Worm (Caenorhabditis elegans): Measurements from ENCODE around the gene str-205.
"Not testable (repeated sequence)": the region's sequence is repeated elsewhere in the genome, so short reads cannot be mapped to it uniquely, and the experiment has no call there.

DNA sequence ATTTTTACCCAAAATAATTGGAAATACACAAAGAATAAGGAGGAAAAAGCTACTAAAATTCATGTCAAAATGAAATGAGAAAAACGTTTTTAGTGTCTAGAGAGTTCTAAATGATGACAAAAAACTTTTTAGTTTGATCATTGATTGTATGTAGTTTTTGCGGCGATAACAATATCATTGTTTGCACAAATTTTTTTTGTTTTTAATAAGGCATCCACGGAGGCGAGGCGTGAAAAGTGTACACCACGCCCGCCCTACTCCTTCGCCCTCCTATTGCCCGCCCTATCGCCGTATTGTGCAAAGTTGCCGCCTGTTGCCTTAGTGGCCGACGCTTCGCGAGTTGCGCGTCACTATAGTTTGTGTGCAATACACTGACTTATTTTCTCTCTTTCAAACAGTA is 29.7 kb downstream of the str-205 start, which contains the start of gene ugt-10:
- TF ChIP-seq unc-62 (GFP tag; optimal IDR thresholded peaks at IDR 0.05); mes-4 (tag; optimal IDR thresholded peaks at IDR 0.05); fkh-3 (tag; optimal IDR thresholded peaks at IDR 0.05); F49E8.2 (tag; optimal IDR thresholded peaks at IDR 0.05; ENCODE audit: insufficient read depth); madf-10 (tag; optimal IDR thresholded peaks at IDR 0.05); hlh-26 (GFP tag; conservative IDR thresholded peaks at IDR 0.05); madf-8 (GFP tag; conservative IDR thresholded peaks at IDR 0.05): not testable (repeated sequence)

Measured in whole organism, young adult.